Fruit fly (Drosophila melanogaster) whole organism, adult: ENCODE results near the gene CG46466.

ENCODE experiments used
- CG12768 ChIP-seq: fragments of 200-800 bp; sonication (Bioruptor generic); optimal IDR thresholded peaks from 2 replicates; lab custom pipeline; 2017; ENCODE audit warnings: missing biosample characterization, missing genetic modification characterization, mild to moderate bottlenecking, moderate library complexity, missing genetic modification reagents
- CG33017 ChIP-seq: fragments of 200-800 bp; sonication (Bioruptor generic); optimal IDR thresholded peaks from 2 replicates; lab custom pipeline; 2018; ENCODE audit warnings: missing biosample characterization, mild to moderate bottlenecking, missing genetic modification characterization, moderate library complexity
- Crg-1 ChIP-seq: fragments of 200-800 bp; sonication (Bioruptor generic); optimal IDR thresholded peaks from 2 replicates; lab custom pipeline; 2016; ENCODE audit warnings: missing biosample characterization, missing genetic modification characterization
- Mnt ChIP-seq: fragments of 200-800 bp; sonication (Bioruptor generic); optimal IDR thresholded peaks from 2 replicates; lab custom pipeline; 2016; ENCODE audit warnings: missing biosample characterization, mild to moderate bottlenecking, missing genetic modification characterization
- cnc ChIP-seq, 2 experiments: fragments of >200 bp; optimal IDR thresholded peaks; 2 replicates each; lab custom pipeline; 2017
- ovo ChIP-seq: fragments of 200-800 bp; sonication (Bioruptor generic); optimal IDR thresholded peaks from 2 replicates; lab custom pipeline; 2016; ENCODE audit warnings: missing biosample characterization, missing genetic modification characterization
- pad ChIP-seq: fragments of 200-800 bp; sonication (Bioruptor generic); optimal IDR thresholded peaks from 3 replicates; lab custom pipeline; 2017; ENCODE audit warnings: missing biosample characterization, missing genetic modification characterization, mild to moderate bottlenecking, moderate library complexity, missing genetic modification reagents
- toe ChIP-seq: fragments of 200-800 bp; sonication (Bioruptor generic); optimal IDR thresholded peaks from 2 replicates; lab custom pipeline; 2016; ENCODE audit warnings: missing biosample characterization, missing genetic modification characterization

DNA sequence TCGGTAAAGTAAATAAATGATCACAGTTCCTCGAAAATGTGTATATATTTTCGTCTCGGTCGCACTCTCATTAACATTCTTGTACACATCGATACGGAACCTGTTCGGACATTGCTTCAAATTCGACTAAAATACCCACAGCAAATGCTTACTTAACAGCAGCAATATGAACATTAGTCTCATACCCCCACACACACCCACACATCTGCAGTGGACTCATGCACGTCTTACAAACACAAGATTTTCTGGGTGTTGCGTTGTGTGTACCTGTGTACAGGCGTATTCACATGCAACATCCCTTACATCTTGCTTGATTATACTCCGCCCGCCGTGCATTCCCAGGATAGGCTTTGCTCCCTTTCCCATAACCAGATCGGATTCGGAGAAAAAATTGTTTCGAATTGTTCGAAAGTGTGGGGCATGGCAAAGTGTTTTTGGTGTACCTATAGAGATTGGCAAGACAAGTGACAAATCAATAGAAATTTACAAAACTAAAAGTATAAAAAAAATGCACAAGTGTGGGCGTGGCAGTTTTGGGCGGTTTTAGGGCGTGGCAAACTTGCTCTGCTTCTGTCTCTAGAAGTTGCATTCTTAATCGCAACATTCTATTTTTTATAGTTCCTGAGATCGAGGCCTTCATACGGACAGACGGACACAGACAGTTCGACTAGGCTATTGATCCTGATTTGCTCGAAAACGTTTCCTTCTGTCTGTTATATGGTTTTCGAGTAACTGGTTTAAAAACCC, 36.9 kb downstream of the CG46466 start, which contains the start of gene mav:
- TF ChIP-seq Mnt (GFP tag; lab: Kevin White, UChicago), result no peak
- no peak for TF ChIP-seq CG12768 (GFP tag; lab: Kevin White, UChicago)
- no peak for TF ChIP-seq ovo (GFP tag; lab: Kevin White, UChicago)
- TF ChIP-seq pad (GFP tag; lab: Kevin White, UChicago), result no peak
- no peak for TF ChIP-seq Crg-1 (GFP tag; lab: Kevin White, UChicago)
- no peak for TF ChIP-seq toe (GFP tag; lab: Kevin White, UChicago)
- no peak for TF ChIP-seq CG33017 (tag; lab: Kevin White, UChicago)
- TF ChIP-seq cnc (optimal IDR thresholded peaks at IDR 0.05; lab: Kevin White, UChicago), result no peak
